Worm (Caenorhabditis elegans): ENCODE data around the gene F49C5.10.

Gene F49C5.10

ce11 chrII:12574668-12575067, 28.1 kb downstream of the F49C5.10 start, which contains the start of gene Y38E10A.3:
TSS of gene Y38E10A.3 (minus strand) at chrII:12574768.
- TF ChIP-seq egl-27 (tag; optimal IDR thresholded peaks at IDR 0.05): no peak
- no peak for TF ChIP-seq nhr-11 (tag; optimal IDR thresholded peaks at IDR 0.05)
- TF ChIP-seq lsy-2 (tag; optimal IDR thresholded peaks at IDR 0.05): no peak
- TF ChIP-seq nhr-6 (tag; optimal IDR thresholded peaks at IDR 0.05): no peak
- no peak for TF ChIP-seq ztf-4 (tag; optimal IDR thresholded peaks at IDR 0.05)
- no peak for TF ChIP-seq blmp-1 (tag; optimal IDR thresholded peaks at IDR 0.05; ENCODE audit: insufficient read depth)
- no peak for TF ChIP-seq nhr-25 (tag; optimal IDR thresholded peaks at IDR 0.05)
- no peak for TF ChIP-seq nhr-12 (tag; optimal IDR thresholded peaks at IDR 0.05)
- TF ChIP-seq lin-39 (tag; optimal IDR thresholded peaks at IDR 0.05): no peak
- no peak for TF ChIP-seq ceh-16 (tag; optimal IDR thresholded peaks at IDR 0.05)
- TF ChIP-seq unc-55 (GFP tag; optimal IDR thresholded peaks at IDR 0.05): no peak
- TF ChIP-seq elt-1 (tag; optimal IDR thresholded peaks at IDR 0.05): no peak
- TF ChIP-seq ztf-11 (tag; optimal IDR thresholded peaks at IDR 0.05): no peak
- TF ChIP-seq nhr-10 (tag; optimal IDR thresholded peaks at IDR 0.05): no peak
- no peak for TF ChIP-seq sma-9 (GFP tag; optimal IDR thresholded peaks at IDR 0.05)
- TF ChIP-seq sma-9 (tag; optimal IDR thresholded peaks at IDR 0.05): no peak
- no peak for TF ChIP-seq snpc-4 (tag; optimal IDR thresholded peaks at IDR 0.05)
- no peak for TF ChIP-seq unc-39 (tag; optimal IDR thresholded peaks at IDR 0.05)
- TF ChIP-seq crh-2 (tag; optimal IDR thresholded peaks at IDR 0.05): no peak
- no peak for TF ChIP-seq nhr-77 (tag; optimal IDR thresholded peaks at IDR 0.05)
- TF ChIP-seq sem-4 (tag; optimal IDR thresholded peaks at IDR 0.05): no peak

DNA sequence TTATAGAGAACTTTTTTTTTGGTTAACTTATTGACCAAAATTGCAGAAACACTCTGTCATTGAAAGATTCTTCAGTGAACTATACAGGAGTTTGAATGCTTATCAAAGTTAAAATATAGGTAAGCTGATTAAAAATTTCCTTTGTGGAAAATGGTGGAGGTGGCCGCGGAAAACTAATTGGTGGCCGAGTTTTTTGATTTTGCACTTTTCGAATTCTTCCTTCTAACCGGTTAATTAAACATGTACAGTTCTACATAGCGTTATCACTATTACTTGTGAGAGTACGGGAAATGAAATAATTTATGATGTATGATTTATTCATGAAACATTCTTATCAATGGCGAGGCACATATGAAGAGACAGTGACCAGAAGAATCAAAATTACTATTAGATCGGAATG, 31.2 kb downstream of the F49C5.10 start, which contains the start of gene clec-8:
TSS of gene clec-8 (minus strand) at position 308 of the 400 bp plus-strand sequence.
- TF ChIP-seq nhr-237 (tag; optimal IDR thresholded peaks at IDR 0.05) (no peak), C34F6.9 (tag; optimal IDR thresholded peaks at IDR 0.05) (no peak), unc-55 (GFP tag; optimal IDR thresholded peaks at IDR 0.05) (no peak), lin-39 (tag; optimal IDR thresholded peaks at IDR 0.05) (no peak), ztf-4 (tag; optimal IDR thresholded peaks at IDR 0.05) (no peak), lin-11 (tag; optimal IDR thresholded peaks at IDR 0.05) (no peak), fos-1 (tag; optimal IDR thresholded peaks at IDR 0.05) (peak; percentile 58)

DNA sequence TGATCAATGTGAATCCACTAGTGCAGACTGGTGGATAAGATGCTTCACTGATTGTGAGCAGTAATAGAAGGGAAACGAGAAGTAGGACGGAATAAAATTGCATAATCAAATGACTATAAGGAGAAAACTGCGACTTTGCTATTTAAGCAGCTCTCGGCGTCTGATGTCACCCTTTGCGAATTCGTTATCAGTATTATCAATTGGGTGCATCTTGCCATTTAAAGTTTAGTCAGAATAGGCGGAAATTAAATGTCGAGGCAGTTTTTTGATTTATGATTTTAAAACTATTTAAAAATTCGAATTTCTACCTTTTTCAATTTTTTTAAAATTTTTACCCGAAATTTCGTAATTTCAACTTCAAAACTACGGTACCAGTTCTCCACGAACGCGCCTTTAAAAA, 34.4 kb downstream of the F49C5.10 start, which contains the start of gene clec-4:
TSS of gene clec-4 (minus strand) at position 162 of the 400 bp plus-strand sequence.
- TF ChIP-seq peb-1 (tag; optimal IDR thresholded peaks at IDR 0.05): no peak
- peak; percentile 69 for TF ChIP-seq fos-1 (tag; optimal IDR thresholded peaks at IDR 0.05)
- TF ChIP-seq sma-9 (GFP tag; optimal IDR thresholded peaks at IDR 0.05): no peak
- no peak for TF ChIP-seq sma-9 (tag; optimal IDR thresholded peaks at IDR 0.05)
